Fruit fly (Drosophila melanogaster) whole organism, embryonic: ENCODE results near the gene CG43618.

Experiments used
- Adf1 ChIP-seq: fragments of 200-800 bp; sonication (Bioruptor generic); IDR thresholded peaks from 2 replicates; pipeline ENCODE4 v1.3.6; 2022; ENCODE audit warnings: missing biosample characterization, missing genetic modification characterization
- Antp ChIP-seq: fragments of 200-800 bp; sonication (Bioruptor generic); optimal IDR thresholded peaks from 3 replicates; lab custom pipeline; 2016; ENCODE audit warnings: missing biosample characterization, missing genetic modification characterization
- BEAF-32 ChIP-seq: fragments of 200-800 bp; sonication (Bioruptor generic); optimal IDR thresholded peaks from 3 replicates; lab custom pipeline; 2017; ENCODE audit warnings: missing biosample characterization, missing genetic modification characterization, mild to moderate bottlenecking, moderate library complexity, missing genetic modification reagents
- CG10979 ChIP-seq: fragments of 200-800 bp; sonication (Bioruptor generic); optimal IDR thresholded peaks from 2 replicates; lab custom pipeline; 2018; ENCODE audit warnings: missing biosample characterization, mild to moderate bottlenecking, missing genetic modification characterization, moderate library complexity
- CG11504 ChIP-seq: fragments of 200-800 bp; sonication (Bioruptor generic); optimal IDR thresholded peaks from 3 replicates; lab custom pipeline; 2019; ENCODE audit warnings: missing biosample characterization, mild to moderate bottlenecking, missing genetic modification characterization, moderate library complexity
- CG11695 ChIP-seq: fragments of 200-800 bp; sonication (Bioruptor generic); IDR thresholded peaks from 3 replicates; pipeline ENCODE4 v1.3.6; 2022; ENCODE audit warnings: missing biosample characterization, missing genetic modification characterization
- CG12219 ChIP-seq: fragments of 200-800 bp; sonication (Bioruptor generic); optimal IDR thresholded peaks from 3 replicates; lab custom pipeline; 2018; ENCODE audit warnings: missing biosample characterization, mild to moderate bottlenecking, missing genetic modification characterization
- CG13287 ChIP-seq: fragments of 200-800 bp; sonication (Bioruptor generic); IDR thresholded peaks from 2 replicates; pipeline ENCODE4 v1.3.6; 2022; ENCODE audit warnings: missing biosample characterization, missing genetic modification characterization; ENCODE audit not compliant: partially characterized antibody
- CG13894 ChIP-seq: fragments of 200-800 bp; sonication (Bioruptor generic); optimal IDR thresholded peaks from 3 replicates; lab custom pipeline; 2018; ENCODE audit warnings: missing biosample characterization, mild to moderate bottlenecking, missing genetic modification characterization, moderate library complexity
- CG14014 ChIP-seq: fragments of 200-800 bp; sonication (Bioruptor generic); IDR thresholded peaks from 2 replicates; pipeline ENCODE4 v1.3.6; 2022; ENCODE audit warnings: missing biosample characterization, missing genetic modification characterization
- CG14667 ChIP-seq: fragments of 200-800 bp; sonication (Bioruptor generic); IDR thresholded peaks from 2 replicates; pipeline ENCODE4 v1.3.6; 2022; ENCODE audit warnings: missing biosample characterization, missing genetic modification characterization
- CG17186 ChIP-seq: fragments of 200-800 bp; sonication (Bioruptor generic); optimal IDR thresholded peaks from 3 replicates; lab custom pipeline; 2017; ENCODE audit warnings: missing biosample characterization, missing genetic modification reagents, missing genetic modification characterization
- CG17912 ChIP-seq: fragments of 200-800 bp; sonication (Bioruptor generic); optimal IDR thresholded peaks from 2 replicates; lab custom pipeline; 2018; ENCODE audit warnings: missing biosample characterization, mild to moderate bottlenecking, missing genetic modification characterization
- CG2202 ChIP-seq: fragments of 200-800 bp; sonication (Bioruptor generic); optimal IDR thresholded peaks from 2 replicates; lab custom pipeline; 2018; ENCODE audit warnings: missing biosample characterization, mild to moderate bottlenecking, missing genetic modification characterization
- CG3281 ChIP-seq: fragments of 200-800 bp; sonication (Bioruptor generic); optimal IDR thresholded peaks from 3 replicates; lab custom pipeline; 2017; ENCODE audit warnings: missing biosample characterization, mild to moderate bottlenecking, missing genetic modification characterization
- CG4854 ChIP-seq: fragments of 200-800 bp; sonication (Bioruptor generic); optimal IDR thresholded peaks from 2 replicates; lab custom pipeline; 2016; ENCODE audit warnings: missing biosample characterization, missing genetic modification characterization, inconsistent platforms
- CG6765 ChIP-seq: fragments of 200-800 bp; sonication (Bioruptor generic); optimal IDR thresholded peaks from 3 replicates; lab custom pipeline; 2017; ENCODE audit warnings: missing biosample characterization, mild to moderate bottlenecking, missing genetic modification characterization
- CG9817 ChIP-seq: fragments of 200-800 bp; sonication (Bioruptor generic); optimal IDR thresholded peaks from 2 replicates; lab custom pipeline; 2018; ENCODE audit warnings: missing biosample characterization, mild to moderate bottlenecking, missing genetic modification characterization, moderate library complexity
- CG9876 ChIP-seq: fragments of 200-800 bp; sonication (Bioruptor generic); optimal IDR thresholded peaks from 2 replicates; lab custom pipeline; 2016; ENCODE audit warnings: missing biosample characterization, missing genetic modification characterization
- CG9932 ChIP-seq: fragments of 200-800 bp; sonication (Bioruptor generic); IDR thresholded peaks from 2 replicates; pipeline ENCODE4 v1.3.6; 2022; ENCODE audit warnings: missing biosample characterization, missing genetic modification characterization
- Chrac-16 ChIP-seq: fragments of 200-800 bp; sonication (Bioruptor generic); optimal IDR thresholded peaks from 3 replicates; lab custom pipeline; 2016; ENCODE audit warnings: missing biosample characterization, missing genetic modification characterization
- D19A ChIP-seq: fragments of 200-800 bp; optimal IDR thresholded peaks from 3 replicates; lab custom pipeline; 2019; ENCODE audit warnings: missing biosample characterization, mild to moderate bottlenecking, missing genetic modification characterization, moderate library complexity
- Dad ChIP-seq: fragments of 200-800 bp; sonication (Bioruptor generic); optimal IDR thresholded peaks from 3 replicates; lab custom pipeline; 2016; ENCODE audit warnings: missing biosample characterization, missing genetic modification characterization
- Deaf1 ChIP-seq: fragments of 200-800 bp; optimal IDR thresholded peaks from 3 replicates; lab custom pipeline; 2019; ENCODE audit warnings: missing biosample characterization, mild to moderate bottlenecking, missing genetic modification characterization, moderate library complexity
- Doc2 ChIP-seq: fragments of 200-800 bp; sonication (Bioruptor generic); IDR thresholded peaks from 2 replicates; pipeline ENCODE4 v1.3.6; 2022; ENCODE audit warnings: missing biosample characterization, missing genetic modification characterization
- Doc3 ChIP-seq: fragments of 200-800 bp; sonication (Bioruptor generic); IDR thresholded peaks from 3 replicates; pipeline ENCODE4 v1.3.6; 2022; ENCODE audit warnings: missing biosample characterization, missing genetic modification characterization; ENCODE audit not compliant: partially characterized antibody
- Dp ChIP-seq: fragments of 200-800 bp; sonication (Bioruptor generic); optimal IDR thresholded peaks from 2 replicates; lab custom pipeline; 2018; ENCODE audit warnings: missing biosample characterization, mild to moderate bottlenecking, missing genetic modification characterization, moderate library complexity
- HLH4C ChIP-seq: fragments of 200-800 bp; sonication (Bioruptor generic); IDR thresholded peaks from 3 replicates; pipeline ENCODE4 v1.3.6; 2022; ENCODE audit warnings: missing biosample characterization, missing genetic modification characterization; ENCODE audit not compliant: partially characterized antibody
- Hey ChIP-seq: fragments of 200-800 bp; sonication (Bioruptor generic); optimal IDR thresholded peaks from 3 replicates; lab custom pipeline; 2018; ENCODE audit warnings: missing biosample characterization, mild to moderate bottlenecking, missing genetic modification characterization
- Hr78 ChIP-seq, 2 experiments: fragments of 200-800 bp in 1 of 2; fragments of >200 bp in 1 of 2; sonication (Bioruptor generic) in 1 of 2; optimal IDR thresholded peaks; 2 replicates each; lab custom pipeline; 2017 to 2019; ENCODE audit warnings: missing biosample characterization in 2 of 2, missing genetic modification characterization in 2 of 2, mild to moderate bottlenecking in 1 of 2, moderate library complexity in 1 of 2
- Lpt ChIP-seq: fragments of >200 bp; optimal IDR thresholded peaks from 2 replicates; lab custom pipeline; 2018; ENCODE audit warnings: missing biosample characterization, missing genetic modification characterization
- Med ChIP-seq: fragments of 200-800 bp; sonication (Bioruptor generic); peaks from one replicate; lab custom pipeline; 2016; ENCODE audit warnings: missing biosample characterization, missing genetic modification characterization, mild to moderate bottlenecking, inconsistent platforms, moderate library complexity
- Mes4 ChIP-seq: fragments of 200-800 bp; sonication (Bioruptor generic); optimal IDR thresholded peaks from 2 replicates; lab custom pipeline; 2016; ENCODE audit warnings: missing biosample characterization, missing genetic modification characterization
- Rfx ChIP-seq: fragments of 200-800 bp; sonication (Bioruptor generic); IDR thresholded peaks from 2 replicates; pipeline ENCODE4 v1.3.6; 2022; ENCODE audit warnings: missing biosample characterization, missing genetic modification characterization
- Scr ChIP-seq: fragments of 200-800 bp; sonication (Bioruptor generic); IDR thresholded peaks from 2 replicates; pipeline ENCODE4 v1.3.6; 2022; ENCODE audit warnings: missing biosample characterization, missing genetic modification characterization; ENCODE audit not compliant: partially characterized antibody
- Side ChIP-seq: fragments of 200-800 bp; sonication (Bioruptor generic); optimal IDR thresholded peaks from 2 replicates; lab custom pipeline; 2016; ENCODE audit warnings: missing biosample characterization, missing genetic modification characterization
- Spps ChIP-seq: fragments of 200-800 bp; sonication (Bioruptor generic); optimal IDR thresholded peaks from 2 replicates; lab custom pipeline; 2018; ENCODE audit warnings: missing biosample characterization, mild to moderate bottlenecking, missing genetic modification characterization
- Ssrp ChIP-seq: fragments of 200-800 bp; sonication (Bioruptor generic); optimal IDR thresholded peaks from 2 replicates; lab custom pipeline; 2018; ENCODE audit warnings: missing biosample characterization, mild to moderate bottlenecking, missing genetic modification characterization, moderate library complexity
- ato ChIP-seq: fragments of 200-800 bp; sonication (Bioruptor generic); IDR thresholded peaks from 2 replicates; pipeline ENCODE4 v1.3.6; 2022; ENCODE audit warnings: missing biosample characterization, missing genetic modification characterization; ENCODE audit not compliant: partially characterized antibody
- bowl ChIP-seq: fragments of 200-800 bp; sonication (Bioruptor generic); IDR thresholded peaks from 2 replicates; pipeline ENCODE4 v1.3.6; 2022; ENCODE audit warnings: missing biosample characterization, missing genetic modification characterization
- cg ChIP-seq: fragments of 200-800 bp; sonication (Bioruptor generic); optimal IDR thresholded peaks from 3 replicates; lab custom pipeline; 2019; ENCODE audit warnings: missing biosample characterization, mild to moderate bottlenecking, missing genetic modification characterization, moderate library complexity
- fd3F ChIP-seq: fragments of 200-800 bp; sonication (Bioruptor generic); optimal IDR thresholded peaks from 2 replicates; lab custom pipeline; 2018; ENCODE audit warnings: missing biosample characterization, mild to moderate bottlenecking, missing genetic modification characterization, moderate library complexity
- fd96Cb ChIP-seq: fragments of 200-800 bp; sonication (Bioruptor generic); optimal IDR thresholded peaks from 2 replicates; lab custom pipeline; 2018; ENCODE audit warnings: missing biosample characterization, mild to moderate bottlenecking, missing genetic modification characterization, moderate library complexity
- ftz-f1 ChIP-seq: fragments of 200-800 bp; sonication (Bioruptor generic); optimal IDR thresholded peaks from 2 replicates; lab custom pipeline; 2016; ENCODE audit warnings: missing biosample characterization, missing genetic modification characterization
- h ChIP-seq: fragments of >200 bp; optimal IDR thresholded peaks from 2 replicates; lab custom pipeline; 2017
- kay ChIP-seq: fragments of 200-800 bp; sonication (Bioruptor generic); optimal IDR thresholded peaks from 2 replicates; lab custom pipeline; 2016; ENCODE audit warnings: missing biosample characterization, missing genetic modification characterization
- org-1 ChIP-seq: fragments of 200-800 bp; sonication (Bioruptor generic); optimal IDR thresholded peaks from 2 replicates; lab custom pipeline; 2017; ENCODE audit warnings: missing biosample characterization, missing genetic modification characterization
- slp2 ChIP-seq: fragments of 200-800 bp; sonication (Bioruptor generic); optimal IDR thresholded peaks from 2 replicates; lab custom pipeline; 2016; ENCODE audit warnings: missing biosample characterization, missing genetic modification characterization
- tgo ChIP-seq: fragments of 200-800 bp; sonication (Bioruptor generic); IDR thresholded peaks from 3 replicates; pipeline ENCODE4 v1.3.6; 2022; ENCODE audit warnings: missing biosample characterization, missing genetic modification characterization
- wor ChIP-seq: fragments of 200-800 bp; sonication (Bioruptor generic); IDR thresholded peaks from 2 replicates; pipeline ENCODE4 v1.3.6; 2022; ENCODE audit warnings: missing biosample characterization, missing genetic modification characterization

The CG43618 gene

dm6 chr3R:8027203-8027688 is 21.7 kb upstream of the CG43618 start (continued):
- TF ChIP-seq ato (GFP tag; lab: Robert Waterston, UW) (no peak), CG17186 (GFP tag; lab: Kevin White, UChicago) (no peak), wor (GFP tag; lab: Robert Waterston, UW) (peak; percentile 81), tgo (peak; percentile 67; the same call in 2 of the 3 replicates), CG10979 (tag; lab: Kevin White, UChicago) (peak; percentile 89), CG13287 (GFP tag; lab: Robert Waterston, UW) (no peak; the same call in 1 of the 2 replicates), CG9817 (tag; lab: Kevin White, UChicago) (peak; percentile 80), Dad (GFP tag; lab: Kevin White, UChicago) (no peak), Lpt (GFP tag; lab: Kevin White, UChicago) (no peak), CG2202 (peak; percentile 72), HLH4C (GFP tag; lab: Robert Waterston, UW) (no peak), Deaf1 (tag; lab: Kevin White, UChicago) (no peak), Doc2 (no peak), Doc3 (GFP tag; lab: Robert Waterston, UW) (no peak), Scr (GFP tag; lab: Robert Waterston, UW) (no peak), kay (GFP tag; lab: Kevin White, UChicago) (peak; percentile 15), CG3281 (GFP tag; lab: Kevin White, UChicago) (peak; percentile 86), Spps (tag; lab: Kevin White, UChicago) (peak; percentile 50), CG11695 (GFP tag; lab: Robert Waterston, UW) (peak; percentile 84), org-1 (GFP tag; lab: Kevin White, UChicago) (peak; percentile 80), Adf1 (GFP tag; lab: Robert Waterston, UW) (peak; percentile 26; the same call in 1 of the 2 replicates), CG9876 (GFP tag; lab: Kevin White, UChicago) (peak; percentile 14), CG14667 (GFP tag; lab: Robert Waterston, UW) (peak; percentile 61), Hr78 (GFP tag; optimal IDR thresholded peaks at IDR 0.05; lab: Kevin White, UChicago) (peak in 1 of 2 experiments; percentile 76), CG4854 (no peak), CG13894 (peak; percentile 40), CG12219 (peak; percentile 62), fd3F (GFP tag; lab: Kevin White, UChicago) (peak; percentile 88), Hey (tag; lab: Kevin White, UChicago) (no peak), slp2 (GFP tag; lab: Kevin White, UChicago) (no peak), CG11504 (tag; lab: Kevin White, UChicago) (peak; percentile 90), Rfx (GFP tag; lab: Robert Waterston, UW) (peak; percentile 76), cg (GFP tag; lab: Kevin White, UChicago) (no peak), Ssrp (tag; lab: Kevin White, UChicago) (peak; percentile 93), fd96Cb (tag; lab: Kevin White, UChicago) (peak; percentile 83), CG9932 (GFP tag; lab: Robert Waterston, UW) (peak; percentile 73), CG17912 (peak; percentile 35), bowl (GFP tag; lab: Robert Waterston, UW) (peak; percentile 51; the same call in 1 of the 2 replicates), Med (GFP tag; lab: Kevin White, UChicago) (peak; percentile 77), BEAF-32 (no peak), Chrac-16 (peak; percentile 78), Mes4 (GFP tag; lab: Kevin White, UChicago) (no peak), Dp (GFP tag; lab: Kevin White, UChicago) (peak; percentile 11), ftz-f1 (GFP tag; lab: Kevin White, UChicago) (no peak), Antp (GFP tag; lab: Kevin White, UChicago) (no peak), D19A (peak; percentile 100), CG6765 (GFP tag; lab: Kevin White, UChicago) (peak; percentile 68), Side (GFP tag; lab: Kevin White, UChicago) (no peak), CG14014 (GFP tag; lab: Robert Waterston, UW) (peak; percentile 79), h (lab: Kevin White, UChicago) (no peak)
